Worm (Caenorhabditis elegans): ENCODE measurements around the gene M03F4.4.

- TF ChIP-seq elt-1 (tag; optimal IDR thresholded peaks at IDR 0.05; ENCODE audit: borderline replicate concordance, insufficient read depth): no peak
- no peak for TF ChIP-seq unc-39 (tag; optimal IDR thresholded peaks at IDR 0.05)
- no peak for TF ChIP-seq nhr-76 (tag; optimal IDR thresholded peaks at IDR 0.05)
- no peak for TF ChIP-seq nhr-28 (tag; optimal IDR thresholded peaks at IDR 0.05)
- TF ChIP-seq lsy-2 (tag; optimal IDR thresholded peaks at IDR 0.05): peak; percentile 0
- no peak for TF ChIP-seq snpc-4 (tag; optimal IDR thresholded peaks at IDR 0.05)
- TF ChIP-seq M03D4.4 (tag; optimal IDR thresholded peaks at IDR 0.05): peak; percentile 71
- peak; percentile 45 for TF ChIP-seq unc-62 (GFP tag; optimal IDR thresholded peaks at IDR 0.05)
- TF ChIP-seq pha-4 (tag; optimal IDR thresholded peaks at IDR 0.05): peak; percentile 79
These were observed 4.8 kb upstream of the M03F4.4 start for ce11 chrX:4961681-4962656.

Measured in whole organism, mixed stage, embryonic.